Fruit fly (Drosophila melanogaster) whole organism, embryonic: ENCODE data around the gene maca.

Experiments used
- CG14710 ChIP-seq: fragments of 200-800 bp; sonication (Bioruptor generic); optimal IDR thresholded peaks from 3 replicates; lab custom pipeline; 2019; ENCODE audit warnings: missing biosample characterization, mild to moderate bottlenecking, missing genetic modification characterization, moderate library complexity
- CG15514 ChIP-seq: fragments of 200-800 bp; sonication (Bioruptor generic); optimal IDR thresholded peaks from 3 replicates; lab custom pipeline; 2017; ENCODE audit warnings: missing biosample characterization, missing genetic modification characterization, mild to moderate bottlenecking, moderate library complexity, missing genetic modification reagents
- CG2202 ChIP-seq: fragments of 200-800 bp; sonication (Bioruptor generic); optimal IDR thresholded peaks from 2 replicates; lab custom pipeline; 2018; ENCODE audit warnings: missing biosample characterization, mild to moderate bottlenecking, missing genetic modification characterization
- CG9727 ChIP-seq: fragments of 200-800 bp; sonication (Bioruptor generic); optimal IDR thresholded peaks from 3 replicates; lab custom pipeline; 2017; ENCODE audit warnings: missing biosample characterization, mild to moderate bottlenecking, missing genetic modification characterization
- Mrtf ChIP-seq: fragments of 200-800 bp; sonication (Bioruptor generic); IDR thresholded peaks from 3 replicates; pipeline ENCODE4 v1.3.6; 2022; ENCODE audit warnings: missing biosample characterization, missing genetic modification characterization
- gcm2 ChIP-seq: fragments of 200-800 bp; sonication (Bioruptor generic); optimal IDR thresholded peaks from 2 replicates; lab custom pipeline; 2016; ENCODE audit warnings: missing biosample characterization, missing genetic modification characterization
- sisA ChIP-seq: fragments of 200-800 bp; sonication (Bioruptor generic); IDR thresholded peaks from 2 replicates; pipeline ENCODE4 v1.3.6; 2022; ENCODE audit warnings: missing biosample characterization, missing genetic modification characterization

DNA sequence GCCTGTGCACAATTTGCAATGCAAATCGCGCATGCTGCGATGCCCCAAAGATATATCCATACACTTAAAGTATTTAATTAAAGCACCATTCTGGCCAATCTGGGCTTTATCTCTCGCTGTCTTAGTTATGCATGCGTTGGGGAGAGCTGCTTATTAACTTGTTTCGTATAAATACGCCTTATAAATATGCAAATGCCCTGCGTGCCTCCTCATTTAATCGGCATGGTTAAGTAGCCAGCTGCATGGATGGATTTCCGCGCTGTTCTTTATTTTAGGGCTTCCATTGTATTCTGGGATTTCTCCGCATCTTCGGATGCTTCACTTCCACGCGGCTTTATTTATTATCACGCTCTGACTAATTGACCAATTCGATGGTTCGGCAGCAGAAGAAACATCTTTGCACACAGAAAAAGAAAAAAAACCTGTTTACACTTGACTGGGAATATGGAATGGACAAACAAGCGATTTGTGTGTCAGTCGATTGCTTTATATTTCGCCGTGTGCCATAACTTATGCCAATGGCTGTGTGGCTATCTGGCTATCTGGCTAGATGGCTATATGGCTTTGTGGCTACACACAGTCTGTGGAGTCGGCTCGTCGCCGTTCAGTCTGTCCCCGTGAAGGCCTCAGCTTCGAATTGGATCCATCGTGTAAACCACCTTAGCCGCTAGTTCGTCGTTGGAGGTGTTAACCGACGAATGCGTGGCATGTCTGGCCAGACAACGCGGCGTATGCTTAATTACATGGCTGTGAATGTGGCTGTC is 42.9 kb upstream of the maca start:
- TF ChIP-seq CG9727, result no peak
- TF ChIP-seq Mrtf (GFP tag; lab: Robert Waterston, UW), result no peak
- no peak for TF ChIP-seq CG15514 (GFP tag; lab: Kevin White, UChicago)
- TF ChIP-seq sisA (GFP tag; lab: Robert Waterston, UW), result no peak
- no peak for TF ChIP-seq CG2202
- no peak for TF ChIP-seq CG14710 (tag; lab: Kevin White, UChicago)
- no peak for TF ChIP-seq gcm2 (GFP tag; lab: Kevin White, UChicago)
